Worm (Caenorhabditis elegans): ENCODE data around the gene rab-35.
A peak's percentile ranks its signal among the peaks of the same experiment; 100 is the strongest.

Gene rab-35

DNA sequence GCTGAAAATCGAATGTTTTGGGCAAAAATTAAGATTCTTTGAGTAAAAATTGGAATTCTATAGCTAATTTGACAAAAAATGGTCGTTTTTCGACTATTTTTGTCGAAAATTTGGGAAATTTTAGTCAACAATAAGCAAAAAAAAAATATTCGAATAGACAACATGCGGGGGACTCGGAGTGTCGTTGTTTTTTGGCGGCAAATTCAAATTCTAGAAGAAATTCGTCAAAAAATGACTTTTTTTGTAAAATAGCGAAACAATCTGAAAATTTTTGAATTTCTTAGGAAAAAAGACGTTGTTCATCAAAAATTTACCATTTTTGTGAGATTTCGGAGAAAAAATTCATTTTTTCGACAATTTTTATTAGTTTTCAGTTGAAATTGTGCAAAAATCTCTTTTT is 27.7 kb downstream of the rab-35 start:
- TF ChIP-seq pqm-1 (tag; optimal IDR thresholded peaks at IDR 0.05): no peak
- TF ChIP-seq nhr-232 (tag; optimal IDR thresholded peaks at IDR 0.05): no peak

DNA sequence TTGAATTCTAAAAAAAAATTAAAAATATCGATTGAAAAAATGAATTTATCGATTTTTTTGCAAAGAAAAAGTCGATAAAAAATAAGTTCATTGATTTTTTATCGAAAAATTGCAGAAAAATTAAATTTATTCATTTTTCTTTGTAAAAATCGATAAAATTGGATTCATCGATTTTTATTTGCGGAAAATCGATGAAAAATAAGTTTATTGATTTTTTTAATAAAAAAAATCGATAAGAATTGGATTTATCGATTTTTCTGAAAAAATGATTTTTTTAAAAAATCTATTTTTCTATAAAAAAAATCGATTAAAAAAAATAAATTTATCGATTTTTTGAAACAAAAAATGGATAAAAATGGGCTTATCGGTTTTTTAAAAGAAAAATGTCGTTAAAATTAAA is 31.4 kb downstream of the rab-35 start:
- TF ChIP-seq ceh-9 (tag; optimal IDR thresholded peaks at IDR 0.05): no peak
- TF ChIP-seq ceh-18 (tag; optimal IDR thresholded peaks at IDR 0.05): no peak
- TF ChIP-seq ceh-48 (tag; optimal IDR thresholded peaks at IDR 0.05): peak; percentile 42

DNA sequence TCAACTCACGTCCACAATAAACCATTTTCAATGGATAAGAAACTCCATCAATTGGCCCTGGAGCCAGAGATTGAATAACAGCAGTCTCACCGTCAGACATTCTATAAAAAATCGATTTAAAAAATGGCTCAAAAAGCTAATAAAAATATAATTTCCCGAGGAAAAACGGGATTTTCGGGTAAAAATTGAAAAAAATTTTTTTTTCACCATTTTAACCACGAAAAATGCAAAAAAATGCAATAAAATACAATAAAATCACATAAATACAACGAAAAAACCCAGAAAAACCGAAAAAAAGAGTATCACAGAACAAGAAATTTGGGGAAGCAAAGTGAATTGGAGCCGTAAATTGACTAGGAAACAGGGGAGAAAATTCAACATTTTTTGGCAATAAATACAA is 32.5 kb downstream of the rab-35 start, which contains the start of gene Y47D3A.21:
Gene Y47D3A.21, minus strand, starts transcription at position 101 of the 400 bp plus-strand sequence.
- no peak for TF ChIP-seq ceh-34 (tag; optimal IDR thresholded peaks at IDR 0.05)
- no peak for TF ChIP-seq lim-6 (tag; optimal IDR thresholded peaks at IDR 0.05)
- TF ChIP-seq C38D4.7 (GFP tag; optimal IDR thresholded peaks at IDR 0.05): no peak
- TF ChIP-seq T23F11.4 (GFP tag; optimal IDR thresholded peaks at IDR 0.05): no peak
- no peak for TF ChIP-seq unc-55 (GFP tag; optimal IDR thresholded peaks at IDR 0.05)
- no peak for TF ChIP-seq sdc-2 (tag; optimal IDR thresholded peaks at IDR 0.05)

DNA sequence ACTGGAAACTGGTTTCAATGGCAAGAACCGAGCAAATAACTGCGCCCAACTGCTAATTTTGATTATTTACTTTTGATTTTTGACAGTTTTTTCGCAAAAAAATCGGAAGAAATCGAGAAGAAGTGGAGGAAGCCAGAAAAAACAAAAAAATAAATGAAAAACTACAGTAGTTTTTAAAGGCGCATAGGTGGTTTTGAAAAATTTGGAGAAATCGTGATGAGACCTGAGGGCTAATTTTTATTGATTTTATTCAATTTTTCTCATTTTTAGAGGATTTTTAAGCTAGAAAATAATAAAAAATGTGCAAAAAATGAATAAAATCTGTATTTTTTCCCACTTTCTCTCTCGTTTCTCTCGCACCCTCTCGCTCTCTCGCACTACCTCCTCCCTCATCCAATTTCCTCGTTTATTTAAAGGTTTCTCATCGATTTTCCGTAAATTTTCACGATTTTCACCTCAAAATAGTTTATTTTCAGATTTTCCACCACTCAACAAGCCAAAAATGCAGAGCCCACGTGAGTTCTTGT is 36.7 kb downstream of the rab-35 start, which contains the start of gene Y47D3A.20:
Gene Y47D3A.20, plus strand, starts transcription at position 477 of the 527 bp plus-strand sequence.
- TF ChIP-seq ref-2 (tag; optimal IDR thresholded peaks at IDR 0.05) (no peak), ceh-19 (GFP tag; optimal IDR thresholded peaks at IDR 0.05) (no peak), ztf-16 (tag; optimal IDR thresholded peaks at IDR 0.05) (no peak), ama-1 (optimal IDR thresholded peaks at IDR 0.05) (no peak)

DNA sequence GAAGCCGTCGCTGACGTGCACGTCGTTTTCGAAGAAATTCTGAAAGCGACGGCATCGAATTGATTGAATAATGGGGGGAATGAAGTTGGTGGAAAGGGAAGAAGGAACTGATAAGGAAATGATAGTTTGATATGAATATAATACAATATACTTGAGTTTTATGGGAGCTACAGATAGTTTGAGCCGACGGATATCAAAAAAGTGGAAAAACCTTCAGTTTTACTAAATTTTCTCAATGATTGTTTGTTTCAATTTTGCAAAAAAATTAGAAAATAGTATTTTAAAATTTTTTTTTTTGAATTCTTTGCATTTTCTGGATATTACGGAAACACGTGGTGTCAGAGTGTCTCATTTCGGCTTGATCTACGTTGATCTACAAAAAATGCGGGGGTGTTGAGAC is 40.6 kb downstream of the rab-35 start, which contains the start of gene obr-1:
Gene obr-1, minus strand, starts transcription at position 101 of the 400 bp plus-strand sequence.
- TF ChIP-seq pha-4 (tag; optimal IDR thresholded peaks at IDR 0.05) (no peak), npax-4 (tag; optimal IDR thresholded peaks at IDR 0.05) (no peak), madf-2 (tag; optimal IDR thresholded peaks at IDR 0.05) (no peak), K02D7.2 (tag; optimal IDR thresholded peaks at IDR 0.05) (no peak), tbx-2 (tag; optimal IDR thresholded peaks at IDR 0.05) (no peak), fkh-6 (tag; optimal IDR thresholded peaks at IDR 0.05) (no peak), ceh-14 (tag; optimal IDR thresholded peaks at IDR 0.05) (no peak), odd-2 (tag; optimal IDR thresholded peaks at IDR 0.05) (no peak), unc-3 (GFP tag; conservative IDR thresholded peaks at IDR 0.05) (no peak), unc-3 (tag; optimal IDR thresholded peaks at IDR 0.05) (no peak), pag-3 (tag; optimal IDR thresholded peaks at IDR 0.05; ENCODE audit: borderline replicate concordance) (no peak), ttx-3 (tag; optimal IDR thresholded peaks at IDR 0.05) (no peak), ama-1 (optimal IDR thresholded peaks at IDR 0.05) (no peak), ahr-1 (tag; optimal IDR thresholded peaks at IDR 0.05) (no peak)

DNA sequence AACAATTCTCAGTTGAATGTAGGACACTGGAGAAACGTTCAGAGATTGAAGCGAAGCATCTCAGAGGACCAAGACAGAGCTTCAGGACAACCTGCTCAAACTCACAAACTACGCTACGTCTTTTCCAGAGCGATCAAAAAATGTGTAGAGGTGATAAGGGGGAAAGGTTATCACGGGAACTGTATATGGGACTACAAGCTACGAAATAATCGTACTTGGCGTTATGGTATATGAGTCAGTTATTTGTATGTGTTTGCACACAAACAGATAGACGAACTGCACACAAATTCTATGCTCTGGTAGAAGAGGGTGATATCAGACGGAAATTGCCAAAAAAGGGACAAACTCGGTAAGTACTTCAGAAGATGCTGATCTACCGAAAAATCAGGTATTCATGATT is 42.2 kb downstream of the rab-35 start:
- TF ChIP-seq pha-2 (tag; optimal IDR thresholded peaks at IDR 0.05) (no peak), ceh-24 (tag; optimal IDR thresholded peaks at IDR 0.05) (no peak), dve-1 (tag; optimal IDR thresholded peaks at IDR 0.05) (no peak), dmd-4 (tag; optimal IDR thresholded peaks at IDR 0.05; ENCODE audit: borderline replicate concordance) (no peak), ceh-31 (tag; optimal IDR thresholded peaks at IDR 0.05) (no peak), pqm-1 (tag; optimal IDR thresholded peaks at IDR 0.05) (no peak)
